Worm (Caenorhabditis elegans) whole organism, dauer: Measurements from ENCODE around the gene vha-19.
"Not testable (repeated sequence)": the region's sequence is repeated elsewhere in the genome, so short reads cannot be mapped to it uniquely, and the experiment has no call there.

ENCODE experiments used
- unc-62 ChIP-seq: sonication (generic microtip); optimal IDR thresholded peaks from 2 replicates; lab custom pipeline; 2017; ENCODE audit warnings: missing biosample characterization, missing genetic modification reagents, missing genetic modification characterization

Gene vha-19

ce11 chrIV:3368638-3369247 lies at the start of gene vha-19:
Gene vha-19, plus strand, starts transcription at chrIV:3369197.
- TF ChIP-seq unc-62 (GFP tag; lab: Kevin White, UChicago): no peak

ce11 chrIV:3331758-3332157 lies 37.2 kb upstream of the vha-19 start, which contains the start of gene F42A6.5:
Gene F42A6.5, minus strand, starts transcription at chrIV:3331858.
- not testable (repeated sequence) for TF ChIP-seq unc-62 (GFP tag; lab: Kevin White, UChicago)

ce11 chrIV:3336585-3336984 lies 32.4 kb upstream of the vha-19 start, which contains the start of gene F42A6.6:
Gene F42A6.6, minus strand, starts transcription at chrIV:3336873.
- no peak for TF ChIP-seq unc-62 (GFP tag; lab: Kevin White, UChicago)

- TF ChIP-seq unc-62 (GFP tag; lab: Kevin White, UChicago): no peak
Observed at ce11 chrIV:3337275-3337674, 31.7 kb upstream of the vha-19 start.

ce11 chrIV:3338176-3338575 lies 30.8 kb upstream of the vha-19 start:
- TF ChIP-seq unc-62 (GFP tag; lab: Kevin White, UChicago): no peak

- no peak for TF ChIP-seq unc-62 (GFP tag; lab: Kevin White, UChicago)
Observed at ce11 chrIV:3338676-3339075, 30.3 kb upstream of the vha-19 start, which contains the start of gene hrpa-1. Gene hrpa-1, minus strand, starts transcription at chrIV:3338867.

- no peak for TF ChIP-seq unc-62 (GFP tag; lab: Kevin White, UChicago)
Observed at ce11 chrIV:3341170-3341569, 27.8 kb upstream of the vha-19 start, which contains the start of gene F42A6.2. Gene F42A6.2, plus strand, starts transcription at chrIV:3341470.

- no peak for TF ChIP-seq unc-62 (GFP tag; lab: Kevin White, UChicago)
Observed at ce11 chrIV:3345484-3345883, 23.5 kb upstream of the vha-19 start.

ce11 chrIV:3348334-3348733 lies 20.7 kb upstream of the vha-19 start:
- no peak for TF ChIP-seq unc-62 (GFP tag; lab: Kevin White, UChicago)

- TF ChIP-seq unc-62 (GFP tag; lab: Kevin White, UChicago): no peak
Observed at ce11 chrIV:3349977-3350580, 18.9 kb upstream of the vha-19 start, which contains the start of gene elks-1. Gene elks-1, minus strand, starts transcription at chrIV:3350027.

- no peak for TF ChIP-seq unc-62 (GFP tag; lab: Kevin White, UChicago)
Observed at ce11 chrIV:3352019-3352418, 17.0 kb upstream of the vha-19 start.

- TF ChIP-seq unc-62 (GFP tag; lab: Kevin White, UChicago): no peak
Observed at ce11 chrIV:3354757-3355156, 14.2 kb upstream of the vha-19 start, which contains the start of gene F42A6.1. Gene F42A6.1, plus strand, starts transcription at chrIV:3355057.

- no peak for TF ChIP-seq unc-62 (GFP tag; lab: Kevin White, UChicago)
Observed at ce11 chrIV:3363221-3363620, 5.8 kb upstream of the vha-19 start, which contains the start of gene Y55H10A.2. Gene Y55H10A.2, plus strand, starts transcription at chrIV:3363521.

ce11 chrIV:3363784-3364183 lies 5.2 kb upstream of the vha-19 start:
- TF ChIP-seq unc-62 (GFP tag; lab: Kevin White, UChicago): no peak

ce11 chrIV:3373370-3373769 lies 4.4 kb downstream of the vha-19 start:
- TF ChIP-seq unc-62 (GFP tag; lab: Kevin White, UChicago): no peak

ce11 chrIV:3378080-3378804 lies 9.2 kb downstream of the vha-19 start, which contains the start of gene otub-4:
Gene otub-4, minus strand, starts transcription at chrIV:3378130.
- no peak for TF ChIP-seq unc-62 (GFP tag; lab: Kevin White, UChicago)
